Worm (Caenorhabditis elegans) whole organism, L4 larva: ENCODE measurements around the gene perm-3.
A peak's percentile ranks its signal among the peaks of the same experiment; 100 is the strongest.

ENCODE experiments used
- F37D6.2 ChIP-seq: sonication (generic microtip); optimal IDR thresholded peaks from 2 replicates; lab custom pipeline; 2016; ENCODE audit warnings: mild to moderate bottlenecking, missing genetic modification characterization, missing compliant biosample characterization
- F49E8.2 ChIP-seq: sonication (generic microtip); optimal IDR thresholded peaks from 2 replicates; lab custom pipeline; 2016; ENCODE audit warnings: missing compliant biosample characterization, mild to moderate bottlenecking, missing genetic modification characterization, borderline replicate concordance
- Y75B8A.6 ChIP-seq: fragments of 200-800 bp; sonication (Bioruptor generic); IDR thresholded peaks from 2 replicates; pipeline ENCODE4 v1.3.6; 2022; ENCODE audit warnings: missing genetic modification reagents, missing genetic modification characterization, missing compliant biosample characterization
- ama-1 ChIP-seq: fragments of 150-350 bp; optimal IDR thresholded peaks from 2 replicates; lab custom pipeline; 2014; ENCODE audit warnings: inconsistent platforms, mixed read lengths
- ceh-28 ChIP-seq: fragments of 150-350 bp; optimal IDR thresholded peaks from 2 replicates; lab custom pipeline; 2014; ENCODE audit warnings: missing biosample characterization, missing genetic modification reagents, missing genetic modification characterization
- lin-13 ChIP-seq: fragments of 150-350 bp; optimal IDR thresholded peaks from 2 replicates; lab custom pipeline; 2014; ENCODE audit warnings: missing biosample characterization, missing genetic modification reagents, missing genetic modification characterization
- mdl-1 ChIP-seq, 2 experiments: fragments of 150-350 bp in 1 of 2; sonication (generic microtip) in 1 of 2; optimal IDR thresholded peaks; 2 replicates each; lab custom pipeline; 2014 to 2017; ENCODE audit warnings: missing biosample characterization in 2 of 2, missing genetic modification characterization in 2 of 2
- mxl-2 ChIP-seq: fragments of 200-800 bp; sonication (Bioruptor generic); conservative IDR thresholded peaks from 2 replicates; pipeline ENCODE4 v1.3.6; 2022; ENCODE audit warnings: missing genetic modification reagents, missing genetic modification characterization, missing compliant biosample characterization
- unc-39 ChIP-seq: sonication (generic microtip); optimal IDR thresholded peaks from 2 replicates; lab custom pipeline; 2017; ENCODE audit warnings: missing biosample characterization, missing genetic modification characterization
- zfp-3 ChIP-seq: fragments of 200-800 bp; sonication (Bioruptor generic); conservative IDR thresholded peaks from 2 replicates; pipeline ENCODE4 v1.3.6; 2022; ENCODE audit warnings: missing genetic modification reagents, missing genetic modification characterization, missing compliant biosample characterization

DNA sequence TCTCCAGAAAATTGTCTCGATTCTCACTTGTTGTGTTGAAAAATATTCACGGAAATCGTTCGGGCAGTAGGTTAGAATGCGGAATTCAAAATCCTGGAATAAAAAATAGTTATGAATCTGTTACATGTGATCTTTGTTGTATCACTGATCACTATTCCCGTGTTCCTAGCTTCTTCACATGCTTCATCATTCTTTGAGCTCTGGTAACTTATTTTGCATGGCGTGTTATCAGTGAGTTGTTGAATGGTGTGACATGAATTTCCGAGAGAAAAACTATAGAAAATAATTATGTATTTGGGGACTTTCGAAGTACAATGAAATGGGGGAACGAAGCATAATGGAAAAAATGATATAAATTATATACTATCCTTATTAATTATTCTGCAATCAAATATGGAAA is 1.0 kb downstream of the perm-3 start:
- TF ChIP-seq ceh-28 (tag; lab: Kevin White, UChicago) (no peak), ama-1 (peak; percentile 53), mxl-2 (GFP tag; lab: Robert Waterston, UW) (no peak), zfp-3 (GFP tag; lab: Robert Waterston, UW) (no peak), lin-13 (GFP tag; lab: Kevin White, UChicago) (no peak), F49E8.2 (tag; lab: Kevin White, UChicago) (no peak), mdl-1 (tag; optimal IDR thresholded peaks at IDR 0.05; lab: Kevin White, UChicago) (no peak), unc-39 (tag; lab: Kevin White, UChicago) (no peak), Y75B8A.6 (no peak), F37D6.2 (no peak)
